Worm (Caenorhabditis elegans): ENCODE data around the gene C40C9.3.

DNA sequence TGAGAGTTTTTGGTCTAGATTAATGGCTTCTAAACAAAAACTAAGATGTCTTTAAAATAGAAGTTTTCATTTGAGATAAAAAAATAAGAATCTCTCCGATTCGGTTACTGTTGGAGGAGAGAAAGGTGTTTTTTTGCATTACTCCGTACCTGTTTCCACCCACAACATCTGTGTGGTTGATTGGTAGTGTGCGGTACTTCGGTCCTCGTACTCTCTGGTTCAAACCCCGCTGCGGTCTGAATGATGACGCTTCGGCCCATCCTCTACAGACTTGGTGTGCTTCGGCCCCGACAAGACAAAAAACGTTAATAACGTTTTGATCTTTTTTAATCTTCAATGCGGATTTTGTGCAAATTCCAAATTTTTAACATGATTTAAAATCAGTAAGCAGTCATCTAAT, 50.1 kb downstream of the C40C9.3 start:
- TF ChIP-seq ceh-82 (tag; optimal IDR thresholded peaks at IDR 0.05) (no peak), F37D6.2 (tag; optimal IDR thresholded peaks at IDR 0.05) (no peak), mep-1 (tag; optimal IDR thresholded peaks at IDR 0.05) (no peak)

All from whole organism, L4 larva.